Worm (Caenorhabditis elegans) whole organism, L4/young adult: ENCODE measurements around the gene C09B9.4.

Experiments used
- dao-5 ChIP-seq: sonication (generic microtip); optimal IDR thresholded peaks from 2 replicates; lab custom pipeline; 2016; ENCODE audit warnings: missing genotype, missing genetic modification characterization, moderate library complexity, missing compliant biosample characterization
- him-1 ChIP-seq: sonication (generic microtip); optimal IDR thresholded peaks from 2 replicates; lab custom pipeline; 2016; ENCODE audit warnings: missing genotype, missing genetic modification reagents, missing genetic modification characterization, missing compliant biosample characterization

DNA sequence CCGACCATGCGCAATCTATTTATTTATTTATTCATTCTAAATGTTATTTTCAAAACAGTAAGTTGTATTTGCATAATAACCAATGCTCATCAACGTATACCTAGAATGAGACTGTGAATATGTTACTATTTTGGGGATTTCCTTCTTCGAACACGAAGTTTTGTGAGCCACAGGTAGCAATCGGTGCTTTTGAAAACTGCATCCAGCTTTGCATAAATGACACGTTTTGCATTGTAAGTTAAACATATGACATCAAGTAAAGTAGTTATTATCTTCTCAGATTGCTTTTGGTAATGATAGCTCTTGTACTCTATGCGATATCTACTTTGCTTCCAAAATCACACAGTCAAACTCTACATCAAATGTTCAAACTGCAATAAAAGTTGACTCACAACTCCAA lies 50.7 kb downstream of the C09B9.4 start, which contains the start of gene E03H12.4:
- TF ChIP-seq him-1 (tag; lab: Kevin White, UChicago) (no peak), dao-5 (tag; lab: Kevin White, UChicago) (no peak)
